Fruit fly (Drosophila melanogaster) whole organism, prepupa: Measurements from ENCODE around the gene Mink.

Experiments used
- Blimp-1 ChIP-seq: fragments of 200-800 bp; sonication (Bioruptor generic); optimal IDR thresholded peaks from 3 replicates; lab custom pipeline; 2017; ENCODE audit warnings: missing biosample characterization, missing genetic modification characterization, mild to moderate bottlenecking, moderate library complexity, missing genetic modification reagents
- CG10631 ChIP-seq: fragments of 200-800 bp; sonication (Bioruptor generic); optimal IDR thresholded peaks from 2 replicates; lab custom pipeline; 2016; ENCODE audit warnings: missing biosample characterization, missing genetic modification characterization
- CG10669 ChIP-seq: fragments of 200-800 bp; sonication (Bioruptor generic); optimal IDR thresholded peaks from 3 replicates; lab custom pipeline; 2018; ENCODE audit warnings: missing biosample characterization, mild to moderate bottlenecking, missing genetic modification characterization, moderate library complexity
- CG11294 ChIP-seq: fragments of 200-800 bp; sonication (Bioruptor generic); IDR thresholded peaks from 2 replicates; pipeline ENCODE4 v1.3.6; 2022; ENCODE audit warnings: missing biosample characterization, missing genetic modification characterization
- CG11762 ChIP-seq: fragments of 200-800 bp; sonication (Bioruptor generic); optimal IDR thresholded peaks from 3 replicates; lab custom pipeline; 2016; ENCODE audit warnings: missing biosample characterization, missing genetic modification characterization; ENCODE audit not compliant: insufficient read depth
- CG11902 ChIP-seq: fragments of 200-800 bp; sonication (Bioruptor generic); optimal IDR thresholded peaks from 3 replicates; lab custom pipeline; 2016; ENCODE audit warnings: missing biosample characterization, missing genetic modification characterization
- CG15336 ChIP-seq: fragments of 200-800 bp; sonication (Bioruptor generic); IDR thresholded peaks from 2 replicates; pipeline ENCODE4 v1.3.6; 2022; ENCODE audit warnings: missing biosample characterization, missing genetic modification characterization
- CG1621 ChIP-seq: fragments of 200-800 bp; sonication (Bioruptor generic); optimal IDR thresholded peaks from 3 replicates; lab custom pipeline; 2018; ENCODE audit warnings: missing biosample characterization, mild to moderate bottlenecking, missing genetic modification characterization
- CG16779 ChIP-seq: fragments of 200-800 bp; sonication (Bioruptor generic); optimal IDR thresholded peaks from 3 replicates; lab custom pipeline; 2017; ENCODE audit warnings: missing biosample characterization, mild to moderate bottlenecking, missing genetic modification characterization
- CG3032 ChIP-seq: fragments of 200-800 bp; optimal IDR thresholded peaks from 2 replicates; lab custom pipeline; 2019; ENCODE audit warnings: missing biosample characterization, mild to moderate bottlenecking, missing genetic modification characterization, moderate library complexity
- CG31627 ChIP-seq: fragments of 200-800 bp; sonication (Bioruptor generic); optimal IDR thresholded peaks from 3 replicates; lab custom pipeline; 2016; ENCODE audit warnings: missing biosample characterization, missing genetic modification characterization
- CG32006 ChIP-seq: fragments of 200-800 bp; sonication (Bioruptor generic); optimal IDR thresholded peaks from 3 replicates; lab custom pipeline; 2017; ENCODE audit warnings: missing biosample characterization, mild to moderate bottlenecking, missing genetic modification characterization
- CG34406 ChIP-seq: fragments of 200-800 bp; sonication (Bioruptor generic); optimal IDR thresholded peaks from 3 replicates; lab custom pipeline; 2016; ENCODE audit warnings: missing biosample characterization, missing genetic modification characterization
- CG3919 ChIP-seq: fragments of 200-800 bp; sonication (Bioruptor generic); optimal IDR thresholded peaks from 3 replicates; lab custom pipeline; 2016; ENCODE audit warnings: missing biosample characterization, missing genetic modification characterization
- CG6276 ChIP-seq: fragments of 200-800 bp; sonication (Bioruptor generic); optimal IDR thresholded peaks from 2 replicates; lab custom pipeline; 2017; ENCODE audit warnings: missing biosample characterization, mild to moderate bottlenecking, missing genetic modification characterization
- CG6808 ChIP-seq: fragments of 200-800 bp; sonication (Bioruptor generic); optimal IDR thresholded peaks from 3 replicates; lab custom pipeline; 2017; ENCODE audit warnings: missing biosample characterization, missing genetic modification characterization, mild to moderate bottlenecking, moderate library complexity, missing genetic modification reagents
- CG7368 ChIP-seq: fragments of 200-800 bp; sonication (Bioruptor generic); optimal IDR thresholded peaks from 3 replicates; lab custom pipeline; 2016; ENCODE audit warnings: missing biosample characterization, missing genetic modification characterization
- CG8119 ChIP-seq: fragments of 200-800 bp; sonication (Bioruptor generic); IDR thresholded peaks from 3 replicates; pipeline ENCODE4 v1.3.6; 2022; ENCODE audit warnings: missing biosample characterization, missing genetic modification characterization
- CG8632 ChIP-seq: fragments of 200-800 bp; sonication (Bioruptor generic); optimal IDR thresholded peaks from 3 replicates; lab custom pipeline; 2016; ENCODE audit warnings: missing biosample characterization, missing genetic modification characterization
- Eip78C ChIP-seq: fragments of 200-800 bp; sonication (Bioruptor generic); peaks from one replicate; lab custom pipeline; 2016; ENCODE audit warnings: missing biosample characterization, missing genetic modification characterization
- Eip93F ChIP-seq: fragments of 200-800 bp; sonication (Bioruptor generic); optimal IDR thresholded peaks from 2 replicates; lab custom pipeline; 2016; ENCODE audit warnings: missing biosample characterization, mild to moderate bottlenecking, missing genetic modification characterization
- Ets21C ChIP-seq: fragments of 200-800 bp; sonication (Bioruptor generic); optimal IDR thresholded peaks from 3 replicates; lab custom pipeline; 2016; ENCODE audit warnings: missing biosample characterization, missing genetic modification characterization
- Ets96B ChIP-seq: fragments of 200-800 bp; optimal IDR thresholded peaks from 2 replicates; lab custom pipeline; 2019; ENCODE audit warnings: missing biosample characterization, mild to moderate bottlenecking, missing genetic modification characterization, moderate library complexity
- Gug ChIP-seq: fragments of 200-800 bp; sonication (Bioruptor generic); IDR thresholded peaks from 2 replicates; pipeline ENCODE4 v1.3.6; 2022; ENCODE audit warnings: missing biosample characterization, missing genetic modification characterization
- Hr39 ChIP-seq: fragments of 200-800 bp; sonication (Bioruptor generic); optimal IDR thresholded peaks from 2 replicates; lab custom pipeline; 2016; ENCODE audit warnings: missing biosample characterization, missing genetic modification characterization
- Hr4 ChIP-seq: fragments of 200-800 bp; sonication (Bioruptor generic); optimal IDR thresholded peaks from 3 replicates; lab custom pipeline; 2016; ENCODE audit warnings: missing biosample characterization, missing genetic modification characterization
- Lpt ChIP-seq: fragments of 200-800 bp; sonication (Bioruptor generic); optimal IDR thresholded peaks from 3 replicates; lab custom pipeline; 2016; ENCODE audit warnings: missing biosample characterization, missing genetic modification characterization
- OdsH ChIP-seq: fragments of 200-800 bp; sonication (Bioruptor generic); optimal IDR thresholded peaks from 3 replicates; lab custom pipeline; 2016; ENCODE audit warnings: missing biosample characterization, missing genetic modification characterization
- Smox ChIP-seq: fragments of 200-800 bp; sonication (Bioruptor generic); optimal IDR thresholded peaks from 3 replicates; lab custom pipeline; 2016; ENCODE audit warnings: missing biosample characterization, missing genetic modification characterization
- Sox15 ChIP-seq: fragments of 200-800 bp; sonication (Bioruptor generic); optimal IDR thresholded peaks from 3 replicates; lab custom pipeline; 2016; ENCODE audit warnings: missing biosample characterization, missing genetic modification characterization
- achi ChIP-seq: fragments of 200-800 bp; sonication (Bioruptor generic); optimal IDR thresholded peaks from 3 replicates; lab custom pipeline; 2016; ENCODE audit warnings: missing biosample characterization, missing genetic modification characterization
- acj6 ChIP-seq: fragments of 200-800 bp; sonication (Bioruptor generic); optimal IDR thresholded peaks from 3 replicates; lab custom pipeline; 2016; ENCODE audit warnings: missing biosample characterization, missing genetic modification characterization
- cyc ChIP-seq: fragments of 200-800 bp; sonication (Bioruptor generic); optimal IDR thresholded peaks from 3 replicates; lab custom pipeline; 2016; ENCODE audit warnings: missing biosample characterization, missing genetic modification characterization
- dac ChIP-seq: fragments of 200-800 bp; sonication (Bioruptor generic); optimal IDR thresholded peaks from 2 replicates; lab custom pipeline; 2017; ENCODE audit warnings: missing biosample characterization, mild to moderate bottlenecking, missing genetic modification characterization
- dsx ChIP-seq: fragments of 200-800 bp; optimal IDR thresholded peaks from 3 replicates; lab custom pipeline; 2019; ENCODE audit warnings: missing biosample characterization, mild to moderate bottlenecking, missing genetic modification characterization, moderate library complexity; ENCODE audit not compliant: poor library complexity, severe bottlenecking
- eg ChIP-seq: fragments of 200-800 bp; sonication (Bioruptor generic); IDR thresholded peaks from 3 replicates; pipeline ENCODE4 v1.3.6; 2022; ENCODE audit warnings: missing biosample characterization, missing genetic modification characterization
- esn ChIP-seq: fragments of 200-800 bp; sonication (Bioruptor generic); optimal IDR thresholded peaks from 2 replicates; lab custom pipeline; 2016; ENCODE audit warnings: missing biosample characterization, mild to moderate bottlenecking, missing genetic modification characterization, moderate library complexity
- fd59A ChIP-seq: fragments of 200-800 bp; sonication (Bioruptor generic); optimal IDR thresholded peaks from 2 replicates; lab custom pipeline; 2017; ENCODE audit warnings: missing biosample characterization, mild to moderate bottlenecking, missing genetic modification characterization, missing genetic modification reagents
- fd85E ChIP-seq: fragments of 200-800 bp; sonication (Bioruptor generic); optimal IDR thresholded peaks from 3 replicates; lab custom pipeline; 2016; ENCODE audit warnings: missing biosample characterization, missing genetic modification characterization
- fkh ChIP-seq: fragments of 200-800 bp; sonication (Bioruptor generic); optimal IDR thresholded peaks from 3 replicates; lab custom pipeline; 2017; ENCODE audit warnings: missing biosample characterization, mild to moderate bottlenecking, missing genetic modification characterization, moderate library complexity
- net ChIP-seq: fragments of 200-800 bp; sonication (Bioruptor generic); optimal IDR thresholded peaks from 3 replicates; lab custom pipeline; 2016; ENCODE audit warnings: missing biosample characterization, missing genetic modification characterization
- pdm3 ChIP-seq: fragments of 200-800 bp; sonication (Bioruptor generic); optimal IDR thresholded peaks from 3 replicates; lab custom pipeline; 2016; ENCODE audit warnings: missing biosample characterization, missing genetic modification characterization
- salr ChIP-seq, 2 experiments: fragments of 200-800 bp; sonication (Bioruptor generic); optimal IDR thresholded peaks; 3 replicates each; lab custom pipeline; 2016 to 2018; ENCODE audit warnings: missing biosample characterization in 2 of 2, missing genetic modification characterization in 2 of 2, mild to moderate bottlenecking in 1 of 2
- spab ChIP-seq: fragments of 200-800 bp; sonication (Bioruptor generic); optimal IDR thresholded peaks from 2 replicates; lab custom pipeline; 2017; ENCODE audit warnings: missing biosample characterization, mild to moderate bottlenecking, missing genetic modification characterization, missing genetic modification reagents
- ss ChIP-seq, 2 experiments: fragments of 200-800 bp; sonication (Bioruptor generic); optimal IDR thresholded peaks; 2 replicates in 1 of 2; 3 replicates in 1 of 2; lab custom pipeline; 2017 to 2018; ENCODE audit warnings: mild to moderate bottlenecking in 2 of 2, missing biosample characterization in 2 of 2, missing genetic modification characterization in 2 of 2, moderate library complexity in 1 of 2
- svp ChIP-seq: fragments of 200-800 bp; sonication (Bioruptor generic); peaks from one replicate; lab custom pipeline; 2016; ENCODE audit warnings: missing biosample characterization, missing genetic modification characterization
- topi ChIP-seq: fragments of 200-800 bp; sonication (Bioruptor generic); optimal IDR thresholded peaks from 3 replicates; lab custom pipeline; 2016; ENCODE audit warnings: missing biosample characterization, missing genetic modification characterization
- vri ChIP-seq: fragments of 200-800 bp; sonication (Bioruptor generic); optimal IDR thresholded peaks from 3 replicates; lab custom pipeline; 2016; ENCODE audit warnings: missing biosample characterization, mild to moderate bottlenecking, missing genetic modification characterization

The Mink gene

dm6 chr3R:24953152-24953551, 30.9 kb downstream of the Mink start (continued):
- TF ChIP-seq cyc (GFP tag; lab: Kevin White, UChicago), result no peak
- TF ChIP-seq achi, result peak; percentile 15
- no peak for TF ChIP-seq Hr4
- TF ChIP-seq ss (GFP tag; optimal IDR thresholded peaks at IDR 0.05; lab: Kevin White, UChicago), result peak; percentile 24 to 51
- no peak for TF ChIP-seq salr (GFP tag; optimal IDR thresholded peaks at IDR 0.05; lab: Kevin White, UChicago)
- TF ChIP-seq CG8632, result no peak
- TF ChIP-seq Ets21C (GFP tag; lab: Kevin White, UChicago), result no peak
- peak; percentile 67 for TF ChIP-seq spab
- TF ChIP-seq CG8119, result no peak
- TF ChIP-seq fd59A, result peak; percentile 56
- TF ChIP-seq CG10669 (GFP tag; lab: Kevin White, UChicago), result peak; percentile 58
- TF ChIP-seq CG34406 (GFP tag; lab: Kevin White, UChicago), result no peak
- peak; percentile 57 for TF ChIP-seq dsx (GFP tag; lab: Kevin White, UChicago)
- TF ChIP-seq eg, result no peak
- TF ChIP-seq acj6 (GFP tag; lab: Kevin White, UChicago), result no peak
- no peak for TF ChIP-seq CG31627
- no peak for TF ChIP-seq CG6276
- no peak for TF ChIP-seq Lpt (GFP tag; lab: Kevin White, UChicago)
- TF ChIP-seq CG1621, result peak; percentile 46
- no peak for TF ChIP-seq fkh
- no peak for TF ChIP-seq CG11762
- TF ChIP-seq Sox15, result no peak
- TF ChIP-seq, all 60 proteins: peak for 15

DNA sequence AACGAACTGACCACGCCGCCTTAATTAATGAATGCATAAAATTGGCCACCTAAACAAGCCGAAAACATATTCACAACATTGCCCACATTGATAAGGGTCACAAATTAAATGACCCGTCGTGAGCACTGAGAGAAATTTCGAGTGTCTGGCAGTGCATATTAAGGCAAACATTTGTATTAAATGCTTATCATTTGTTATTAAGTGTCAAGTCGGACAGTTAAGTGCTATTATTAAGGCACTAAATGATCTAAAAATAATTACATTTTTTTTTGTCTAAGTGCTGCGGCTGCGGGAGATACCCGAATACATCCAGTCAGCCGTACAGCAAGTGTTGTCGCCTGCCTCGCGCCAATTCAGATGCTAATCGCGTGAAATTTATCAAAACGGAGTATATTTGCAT, 40.2 kb downstream of the Mink start:
- TF ChIP-seq CG11294 (GFP tag; lab: Robert Waterston, UW) (no peak), achi (peak; percentile 27), svp (peak; percentile 80), CG10669 (GFP tag; lab: Kevin White, UChicago) (no peak), Sox15 (no peak), CG15336 (GFP tag; lab: Robert Waterston, UW) (no peak), CG1621 (no peak), CG6808 (GFP tag; lab: Kevin White, UChicago) (no peak), esn (GFP tag; lab: Kevin White, UChicago) (peak; percentile 60), topi (GFP tag; lab: Kevin White, UChicago) (peak; percentile 53), CG32006 (GFP tag; lab: Kevin White, UChicago) (no peak), Ets96B (tag; lab: Kevin White, UChicago) (no peak), CG31627 (peak; percentile 63), CG8632 (peak; percentile 22), eg (no peak), CG7368 (GFP tag; lab: Kevin White, UChicago) (no peak), CG34406 (GFP tag; lab: Kevin White, UChicago) (peak; percentile 11), spab (no peak), Gug (GFP tag; lab: Robert Waterston, UW) (no peak), Hr39 (GFP tag; lab: Kevin White, UChicago) (peak; percentile 65), fkh (no peak), Smox (GFP tag; lab: Kevin White, UChicago) (peak; percentile 61), dac (GFP tag; lab: Kevin White, UChicago) (no peak), salr (GFP tag; optimal IDR thresholded peaks at IDR 0.05; lab: Kevin White, UChicago) (no peak), CG3032 (no peak), fd85E (GFP tag; lab: Kevin White, UChicago) (no peak), CG6276 (no peak), acj6 (GFP tag; lab: Kevin White, UChicago) (peak; percentile 22), Eip78C (peak; percentile 54), Ets21C (GFP tag; lab: Kevin White, UChicago) (peak; percentile 37), CG10631 (no peak), CG3919 (GFP tag; lab: Kevin White, UChicago) (peak; percentile 42), CG11902 (peak; percentile 23), Hr4 (peak; percentile 18), net (GFP tag; lab: Kevin White, UChicago) (no peak), pdm3 (GFP tag; lab: Kevin White, UChicago) (peak; percentile 32), Eip93F (GFP tag; lab: Kevin White, UChicago) (no peak), CG16779 (tag; lab: Kevin White, UChicago) (no peak), CG8119 (no peak), vri (GFP tag; lab: Kevin White, UChicago) (peak; percentile 38), ss (GFP tag; optimal IDR thresholded peaks at IDR 0.05; lab: Kevin White, UChicago) (no peak), Blimp-1 (GFP tag; lab: Kevin White, UChicago) (no peak), OdsH (peak; percentile 32), CG11762 (no peak)
